Worm (Caenorhabditis elegans) whole organism, L4 larva: Measurements from ENCODE around the gene C02C6.14.
A peak's percentile ranks its signal among the peaks of the same experiment; 100 is the strongest.

Experiments used
- F49E8.2 ChIP-seq: sonication (generic microtip); optimal IDR thresholded peaks from 2 replicates; lab custom pipeline; 2016; ENCODE audit warnings: missing compliant biosample characterization, mild to moderate bottlenecking, missing genetic modification characterization, borderline replicate concordance
- T26A8.4 ChIP-seq: fragments of 200-800 bp; sonication (Bioruptor generic); IDR thresholded peaks from 2 replicates; pipeline ENCODE4 v1.3.6; 2022; ENCODE audit warnings: missing genetic modification characterization, missing compliant biosample characterization
- Y105C5A.15 ChIP-seq: fragments of 200-800 bp; sonication (Bioruptor generic); IDR thresholded peaks from 2 replicates; pipeline ENCODE4 v1.3.6; 2022; ENCODE audit warnings: missing genetic modification characterization, missing compliant biosample characterization
- Y75B8A.6 ChIP-seq: fragments of 200-800 bp; sonication (Bioruptor generic); IDR thresholded peaks from 2 replicates; pipeline ENCODE4 v1.3.6; 2022; ENCODE audit warnings: missing genetic modification reagents, missing genetic modification characterization, missing compliant biosample characterization
- ZK337.2 ChIP-seq: fragments of 200-800 bp; sonication (Bioruptor generic); IDR thresholded peaks from 2 replicates; pipeline ENCODE4 v1.3.6; 2022; ENCODE audit warnings: missing genetic modification reagents, missing genetic modification characterization, missing compliant biosample characterization
- ZK546.5 ChIP-seq, 2 experiments: sonication (generic microtip); optimal IDR thresholded peaks; 2 replicates each; lab custom pipeline; 2017; ENCODE audit warnings: missing biosample characterization in 2 of 2, missing genetic modification characterization in 2 of 2
- aly-2 ChIP-seq: sonication (generic microtip); optimal IDR thresholded peaks from 2 replicates; lab custom pipeline; 2018; ENCODE audit warnings: missing biosample characterization, missing genetic modification characterization
- ceh-32 ChIP-seq: sonication (generic microtip); optimal IDR thresholded peaks from 2 replicates; lab custom pipeline; 2016; ENCODE audit warnings: mild to moderate bottlenecking, missing genetic modification characterization, missing compliant biosample characterization; ENCODE audit not compliant: poor library complexity
- ceh-44 ChIP-seq: fragments of 200-800 bp; sonication (Bioruptor generic); IDR thresholded peaks from 2 replicates; pipeline ENCODE4 v1.3.6; 2022; ENCODE audit warnings: missing genetic modification reagents, missing genetic modification characterization, missing compliant biosample characterization
- ceh-82 ChIP-seq: sonication (generic microtip); optimal IDR thresholded peaks from 2 replicates; lab custom pipeline; 2017; ENCODE audit warnings: missing biosample characterization, missing genetic modification characterization
- daf-12 ChIP-seq: fragments of 150-350 bp; optimal IDR thresholded peaks from 2 replicates; lab custom pipeline; 2014; ENCODE audit warnings: missing biosample characterization, missing genetic modification reagents, missing genetic modification characterization
- daf-16 ChIP-seq, 3 experiments: sonication (generic microtip); optimal IDR thresholded peaks; 2 replicates each; lab custom pipeline; 2016 to 2017; ENCODE audit warnings: missing genetic modification characterization in 3 of 3, missing genetic modification reagents in 3 of 3, mild to moderate bottlenecking in 2 of 3, missing compliant biosample characterization in 2 of 3, missing biosample characterization in 1 of 3, moderate library complexity in 1 of 3
- dpl-1 ChIP-seq: fragments of 150-350 bp; optimal IDR thresholded peaks from 2 replicates; lab custom pipeline; 2014; ENCODE audit warnings: missing biosample characterization, missing genetic modification reagents, missing genetic modification characterization
- duxl-1 ChIP-seq: sonication (generic microtip); optimal IDR thresholded peaks from 2 replicates; lab custom pipeline; 2016; ENCODE audit warnings: mild to moderate bottlenecking, missing genetic modification characterization, moderate library complexity, missing compliant biosample characterization; ENCODE audit not compliant: poor library complexity
- egl-43 ChIP-seq: fragments of 200-800 bp; sonication (Bioruptor generic); IDR thresholded peaks from 2 replicates; pipeline ENCODE4 v1.3.6; 2022; ENCODE audit warnings: missing genetic modification reagents, missing genetic modification characterization, missing compliant biosample characterization
- fos-1 ChIP-seq: fragments of 150-350 bp; optimal IDR thresholded peaks from 2 replicates; lab custom pipeline; 2014; ENCODE audit warnings: missing biosample characterization, missing genetic modification characterization
- gei-8 ChIP-seq: fragments of 200-800 bp; sonication (Bioruptor generic); optimal IDR thresholded peaks from 2 replicates; lab custom pipeline; 2018; ENCODE audit warnings: mild to moderate bottlenecking, missing genetic modification characterization, missing compliant biosample characterization
- hlh-11 ChIP-seq: fragments of 200-800 bp; sonication (Bioruptor generic); optimal IDR thresholded peaks from 2 replicates; lab custom pipeline; 2018; ENCODE audit warnings: mild to moderate bottlenecking, missing genetic modification characterization, missing compliant biosample characterization
- lin-1 ChIP-seq: fragments of 200-800 bp; sonication (Bioruptor generic); IDR thresholded peaks from 2 replicates; pipeline ENCODE4 v1.3.6; 2022; ENCODE audit warnings: missing genetic modification reagents, missing genetic modification characterization, missing compliant biosample characterization
- lin-15B ChIP-seq: fragments of 150-350 bp; sonication (generic microtip); optimal IDR thresholded peaks from 3 replicates; lab custom pipeline; 2014; ENCODE audit warnings: missing biosample characterization, missing genetic modification characterization
- lin-29 ChIP-seq: fragments of 200-800 bp; sonication (Bioruptor generic); IDR thresholded peaks from 2 replicates; pipeline ENCODE4 v1.3.6; 2022; ENCODE audit warnings: missing genetic modification reagents, missing genetic modification characterization, missing compliant biosample characterization
- lin-38 ChIP-seq: fragments of 200-800 bp; sonication (Bioruptor generic); IDR thresholded peaks from 2 replicates; pipeline ENCODE4 v1.3.6; 2022; ENCODE audit warnings: missing genetic modification reagents, missing genetic modification characterization, missing compliant biosample characterization
- lir-3 ChIP-seq: sonication (generic microtip); optimal IDR thresholded peaks from 2 replicates; lab custom pipeline; 2016; ENCODE audit warnings: mild to moderate bottlenecking, missing genetic modification characterization, missing compliant biosample characterization
- lsy-2 ChIP-seq, 2 experiments: fragments of 150-350 bp in 1 of 2; sonication (generic microtip) in 1 of 2; optimal IDR thresholded peaks; 2 replicates each; lab custom pipeline; 2014 to 2017; ENCODE audit warnings: missing biosample characterization in 2 of 2, missing genetic modification characterization in 2 of 2
- madf-5 ChIP-seq, 2 experiments: fragments of 200-800 bp; sonication (Bioruptor generic); IDR thresholded peaks; 2 replicates each; pipeline ENCODE4 v1.3.6; 2022; ENCODE audit warnings: missing compliant biosample characterization in 2 of 2, missing genetic modification characterization in 2 of 2
- madf-9 ChIP-seq: fragments of 200-800 bp; sonication (Bioruptor generic); conservative IDR thresholded peaks from 2 replicates; pipeline ENCODE4 v1.3.6; 2022; ENCODE audit warnings: missing genetic modification reagents, missing genetic modification characterization, missing compliant biosample characterization
- mxl-3 ChIP-seq: fragments of 200-800 bp; sonication (Bioruptor generic); optimal IDR thresholded peaks from 2 replicates; lab custom pipeline; 2018; ENCODE audit warnings: mild to moderate bottlenecking, missing genetic modification characterization, missing compliant biosample characterization
- nhr-10 ChIP-seq: fragments of 150-350 bp; optimal IDR thresholded peaks from 2 replicates; lab custom pipeline; 2014; ENCODE audit warnings: missing biosample characterization, missing genetic modification characterization
- nhr-102 ChIP-seq: sonication (generic microtip); optimal IDR thresholded peaks from 2 replicates; lab custom pipeline; 2016; ENCODE audit warnings: mild to moderate bottlenecking, missing genetic modification characterization, moderate library complexity, missing compliant biosample characterization
- nhr-11 ChIP-seq: fragments of 150-350 bp; optimal IDR thresholded peaks from 2 replicates; lab custom pipeline; 2014; ENCODE audit warnings: missing biosample characterization, missing genetic modification characterization
- nhr-237 ChIP-seq: sonication (generic microtip); optimal IDR thresholded peaks from 2 replicates; lab custom pipeline; 2017; ENCODE audit warnings: missing biosample characterization, missing genetic modification characterization
- nhr-25 ChIP-seq: sonication (generic microtip); optimal IDR thresholded peaks from 2 replicates; lab custom pipeline; 2017; ENCODE audit warnings: missing genetic modification characterization, mild to moderate bottlenecking, missing compliant biosample characterization, antibody characterized with exemption, moderate library complexity, borderline replicate concordance; ENCODE audit not compliant: insufficient read depth
- nhr-41 ChIP-seq: fragments of 200-800 bp; sonication (Bioruptor generic); IDR thresholded peaks from 2 replicates; pipeline ENCODE4 v1.3.6; 2022; ENCODE audit warnings: missing genetic modification reagents, missing genetic modification characterization, missing compliant biosample characterization
- nhr-42 ChIP-seq: fragments of 200-800 bp; sonication (Bioruptor generic); IDR thresholded peaks from 2 replicates; pipeline ENCODE4 v1.3.6; 2022; ENCODE audit warnings: missing genetic modification characterization, missing compliant biosample characterization
- nhr-6 ChIP-seq: fragments of 150-350 bp; optimal IDR thresholded peaks from 2 replicates; lab custom pipeline; 2014; ENCODE audit warnings: missing biosample characterization, missing genetic modification characterization
- php-3 ChIP-seq: fragments of 200-800 bp; sonication (Bioruptor generic); IDR thresholded peaks from 2 replicates; pipeline ENCODE4 v1.3.6; 2022; ENCODE audit warnings: missing genetic modification reagents, missing genetic modification characterization, missing compliant biosample characterization
- saeg-2 ChIP-seq: fragments of 200-800 bp; sonication (Bioruptor generic); IDR thresholded peaks from 2 replicates; pipeline ENCODE4 v1.3.6; 2022; ENCODE audit warnings: missing genetic modification reagents, missing genetic modification characterization, missing compliant biosample characterization
- sdz-12 ChIP-seq: fragments of 200-800 bp; sonication (Bioruptor generic); optimal IDR thresholded peaks from 2 replicates; lab custom pipeline; 2018; ENCODE audit warnings: mild to moderate bottlenecking, missing genetic modification characterization, missing compliant biosample characterization
- set-16 ChIP-seq: fragments of 200-800 bp; sonication (Bioruptor generic); IDR thresholded peaks from 2 replicates; pipeline ENCODE4 v1.3.6; 2022; ENCODE audit warnings: missing genetic modification reagents, missing genetic modification characterization, missing compliant biosample characterization
- snpc-1.2 ChIP-seq: fragments of 200-800 bp; sonication (Bioruptor generic); IDR thresholded peaks from 2 replicates; pipeline ENCODE4 v1.3.6; 2022; ENCODE audit warnings: missing genetic modification reagents, missing genetic modification characterization, missing compliant biosample characterization
- spr-3 ChIP-seq: fragments of 200-800 bp; sonication (Bioruptor generic); optimal IDR thresholded peaks from 2 replicates; lab custom pipeline; 2018; ENCODE audit warnings: mild to moderate bottlenecking, missing genetic modification characterization, missing compliant biosample characterization
- tag-97 ChIP-seq: fragments of 200-800 bp; sonication (Bioruptor generic); IDR thresholded peaks from 2 replicates; pipeline ENCODE4 v1.3.6; 2022; ENCODE audit warnings: missing genetic modification characterization, missing compliant biosample characterization
- unc-130 ChIP-seq: sonication (generic microtip); optimal IDR thresholded peaks from 2 replicates; lab custom pipeline; 2016; ENCODE audit warnings: missing genetic modification reagents, missing genetic modification characterization, missing compliant biosample characterization
- unc-62 ChIP-seq, 3 experiments: fragments of 150-350 bp in 1 of 3; sonication (generic microtip); optimal IDR thresholded peaks in 2 of 3; peaks in 1 of 3; 1 replicate in 1 of 3; 2 replicates in 2 of 3; lab custom pipeline; 2014 to 2017; ENCODE audit warnings: missing biosample characterization in 3 of 3, missing genetic modification characterization in 3 of 3, missing genetic modification reagents in 3 of 3, missing genotype in 1 of 3
- vab-7 ChIP-seq: fragments of 200-800 bp; sonication (Bioruptor generic); IDR thresholded peaks from 2 replicates; pipeline ENCODE4 v1.3.6; 2022; ENCODE audit warnings: missing genetic modification reagents, missing genetic modification characterization, missing compliant biosample characterization
- zag-1 ChIP-seq: fragments of 150-350 bp; optimal IDR thresholded peaks from 2 replicates; lab custom pipeline; 2014; ENCODE audit warnings: missing biosample characterization, missing genetic modification characterization
- zfp-2 ChIP-seq: sonication (generic microtip); optimal IDR thresholded peaks from 2 replicates; lab custom pipeline; 2016; ENCODE audit warnings: mild to moderate bottlenecking, missing genetic modification characterization, missing compliant biosample characterization
- zfp-3 ChIP-seq: fragments of 200-800 bp; sonication (Bioruptor generic); conservative IDR thresholded peaks from 2 replicates; pipeline ENCODE4 v1.3.6; 2022; ENCODE audit warnings: missing genetic modification reagents, missing genetic modification characterization, missing compliant biosample characterization
- ztf-7 ChIP-seq: fragments of 150-350 bp; optimal IDR thresholded peaks from 2 replicates; lab custom pipeline; 2014; ENCODE audit warnings: missing biosample characterization, missing genetic modification characterization

C02C6.14 gene

DNA sequence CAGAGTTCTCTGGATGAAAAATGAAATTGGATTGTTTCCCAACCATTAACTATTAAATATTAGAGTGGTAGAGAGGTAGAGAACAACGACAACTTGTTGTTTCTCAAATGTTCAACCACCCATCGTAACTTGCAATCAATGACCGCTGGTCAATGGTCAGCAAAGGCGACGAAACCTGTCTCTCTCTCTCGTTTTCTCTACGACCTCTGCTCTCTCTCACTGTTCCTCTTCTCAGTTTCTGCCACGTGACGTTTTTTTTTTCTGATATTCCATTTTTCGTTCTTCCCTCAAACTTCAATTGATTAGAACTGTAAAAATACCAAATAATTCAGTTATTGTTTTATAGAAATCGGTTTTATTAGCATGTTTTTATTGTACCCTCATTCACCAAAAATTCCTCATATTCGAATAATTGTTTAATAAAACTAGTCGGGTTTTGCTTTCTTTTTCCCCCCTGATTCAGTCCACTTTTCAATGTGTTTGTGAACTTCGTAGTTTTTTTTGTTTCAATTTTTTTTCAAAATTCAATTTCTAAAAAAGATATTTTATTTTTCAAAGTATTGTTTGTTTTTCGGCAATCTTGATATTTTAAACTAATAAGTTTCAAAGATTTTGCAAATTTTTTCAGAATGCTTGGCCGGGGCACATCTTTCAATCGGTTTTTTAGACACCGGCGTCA lies 40.4 kb upstream of the C02C6.14 start, which contains the start of gene suox-1:
suox-1 (plus strand) TSS at position 629 of the 679 bp plus-strand sequence.
- TF ChIP-seq zfp-2 (tag; lab: Kevin White, UChicago) = no peak
- no peak for TF ChIP-seq ceh-44 (GFP tag; lab: Robert Waterston, UW)
- TF ChIP-seq madf-9 (GFP tag; lab: Robert Waterston, UW) = no peak
- TF ChIP-seq sdz-12 (GFP tag; lab: Kevin White, UChicago) = no peak
- no peak for TF ChIP-seq php-3 (GFP tag; lab: Robert Waterston, UW)
- TF ChIP-seq set-16 (GFP tag; lab: Robert Waterston, UW) = no peak
- no peak for TF ChIP-seq nhr-25 (tag; lab: Kevin White, UChicago)
- no peak for TF ChIP-seq saeg-2 (GFP tag; lab: Robert Waterston, UW)
- no peak for TF ChIP-seq Y105C5A.15
- TF ChIP-seq lin-1 (GFP tag; lab: Robert Waterston, UW) = 0 out of 2 replicates have a peak, but pooled peaks have one; percentile 11
- no peak for TF ChIP-seq daf-16 (GFP tag; optimal IDR thresholded peaks at IDR 0.05; lab: Kevin White, UChicago)
- peak; percentile 65 for TF ChIP-seq daf-16 (tag; optimal IDR thresholded peaks at IDR 0.05; lab: Kevin White, UChicago)
- TF ChIP-seq tag-97 = no peak
- no peak for TF ChIP-seq nhr-41 (GFP tag; lab: Robert Waterston, UW)
- peak; percentile 74 for TF ChIP-seq hlh-11 (tag; lab: Kevin White, UChicago)
- TF ChIP-seq lin-15B = no peak
- no peak for TF ChIP-seq nhr-42 (GFP tag; lab: Robert Waterston, UW)
- TF ChIP-seq spr-3 (GFP tag; lab: Kevin White, UChicago) = no peak
- no peak for TF ChIP-seq daf-12
- TF ChIP-seq gei-8 (GFP tag; lab: Kevin White, UChicago) = no peak
- TF ChIP-seq Y75B8A.6 (GFP tag; lab: Robert Waterston, UW) = no peak
- TF ChIP-seq duxl-1 (tag; lab: Kevin White, UChicago) = no peak
- no peak for TF ChIP-seq zag-1 (tag; lab: Kevin White, UChicago)
- no peak for TF ChIP-seq F49E8.2 (tag; lab: Kevin White, UChicago)
- TF ChIP-seq lsy-2 (tag; optimal IDR thresholded peaks at IDR 0.05; lab: Kevin White, UChicago) = peak in 1 of 2 experiments; percentile 44
- no peak for TF ChIP-seq lir-3
- TF ChIP-seq zfp-3 (GFP tag; lab: Robert Waterston, UW) = no peak
- TF ChIP-seq unc-62 (GFP tag; optimal IDR thresholded peaks at IDR 0.05 in 1 of 2; lab: Kevin White, UChicago) = peak in 1 of 2 experiments; percentile 81
- no peak for TF ChIP-seq unc-62 (tag; optimal IDR thresholded peaks at IDR 0.05; lab: Kevin White, UChicago)
- no peak for TF ChIP-seq egl-43 (GFP tag; lab: Robert Waterston, UW)
- no peak for TF ChIP-seq madf-5 (GFP tag; IDR thresholded peaks at IDR 0.05; lab: Robert Waterston, UW)
- TF ChIP-seq nhr-102 = peak; percentile 17
- peak; percentile 18 for TF ChIP-seq mxl-3 (GFP tag; lab: Kevin White, UChicago)
- no peak for TF ChIP-seq nhr-237 (tag; lab: Kevin White, UChicago)
- TF ChIP-seq ZK337.2 (GFP tag; lab: Robert Waterston, UW) = no peak
- TF ChIP-seq snpc-1.2 (GFP tag; lab: Robert Waterston, UW) = no peak
- TF ChIP-seq aly-2 (tag; lab: Kevin White, UChicago) = no peak
- TF ChIP-seq ZK546.5 (tag; optimal IDR thresholded peaks at IDR 0.05; lab: Kevin White, UChicago) = no peak
- no peak for TF ChIP-seq lin-29
- no peak for TF ChIP-seq ztf-7 (tag; lab: Kevin White, UChicago)
- TF ChIP-seq lin-38 (GFP tag; lab: Robert Waterston, UW) = no peak
- no peak for TF ChIP-seq vab-7 (GFP tag; lab: Robert Waterston, UW)
- no peak for TF ChIP-seq dpl-1 (GFP tag; lab: Kevin White, UChicago)
- no peak for TF ChIP-seq ceh-82 (tag; lab: Kevin White, UChicago)
- no peak for TF ChIP-seq nhr-6 (tag; lab: Kevin White, UChicago)
- no peak for TF ChIP-seq unc-130 (GFP tag; lab: Kevin White, UChicago)
- no peak for TF ChIP-seq nhr-10 (tag; lab: Kevin White, UChicago)
- TF ChIP-seq ceh-32 (tag; lab: Kevin White, UChicago) = no peak
- TF ChIP-seq fos-1 (tag; lab: Kevin White, UChicago) = no peak
- no peak for TF ChIP-seq T26A8.4 (GFP tag; lab: Robert Waterston, UW)
- no peak for TF ChIP-seq nhr-11 (tag; lab: Kevin White, UChicago)
